Worm (Caenorhabditis elegans) whole organism, early embryonic: ENCODE data around the gene nhr-233.

ENCODE experiments used
- ama-1 ChIP-seq: fragments of 150-350 bp; optimal IDR thresholded peaks from 2 replicates; lab custom pipeline; 2014
- ceh-13 ChIP-seq: fragments of 200-800 bp; sonication (Bioruptor generic); optimal IDR thresholded peaks from 2 replicates; lab custom pipeline; 2018; ENCODE audit warnings: mild to moderate bottlenecking, missing genetic modification characterization, missing compliant biosample characterization
- ceh-36 ChIP-seq: sonication (generic microtip); optimal IDR thresholded peaks from 2 replicates; lab custom pipeline; 2016; ENCODE audit warnings: missing genetic modification characterization, inconsistent platforms, missing compliant biosample characterization
- hmg-4 ChIP-seq: fragments of 200-800 bp; sonication (Bioruptor generic); optimal IDR thresholded peaks from 2 replicates; lab custom pipeline; 2018; ENCODE audit warnings: mild to moderate bottlenecking, missing genetic modification characterization, missing compliant biosample characterization
- hnd-1 ChIP-seq: sonication (generic microtip); optimal IDR thresholded peaks from 2 replicates; lab custom pipeline; 2016; ENCODE audit warnings: missing genetic modification characterization, missing compliant biosample characterization
- tbx-11 ChIP-seq: fragments of 200-800 bp; sonication (Bioruptor generic); IDR thresholded peaks from 2 replicates; pipeline ENCODE4 v1.3.6; 2022; ENCODE audit warnings: missing genetic modification characterization, missing compliant biosample characterization

ce11 chrV:16550680-16551079 lies 19.9 kb downstream of the nhr-233 start, which contains the start of gene srbc-65:
- no peak for TF ChIP-seq ceh-13 (GFP tag; lab: Kevin White, UChicago)
- TF ChIP-seq ama-1 (lab: Kevin White, UChicago), result no peak
- TF ChIP-seq hmg-4 (GFP tag; lab: Kevin White, UChicago), result no peak
- TF ChIP-seq tbx-11, result no peak
- TF ChIP-seq hnd-1 (tag; lab: Kevin White, UChicago), result no peak
- no peak for TF ChIP-seq ceh-36
